Worm (Caenorhabditis elegans) whole organism, L1 larva: ENCODE results near the gene dct-1.

ENCODE experiments used
- aly-2 ChIP-seq: fragments of 150-350 bp; optimal IDR thresholded peaks from 2 replicates; lab custom pipeline; 2014; ENCODE audit warnings: missing biosample characterization, missing genetic modification characterization
- ceh-63 ChIP-seq: fragments of 200-800 bp; sonication (Bioruptor generic); optimal IDR thresholded peaks from 2 replicates; lab custom pipeline; 2018; ENCODE audit warnings: mild to moderate bottlenecking, missing genetic modification characterization, missing compliant biosample characterization
- egl-27 ChIP-seq, 2 experiments: fragments of 150-350 bp in 1 of 2; sonication (generic microtip); optimal IDR thresholded peaks; 3 replicates each; lab custom pipeline; 2017 to 2018; ENCODE audit warnings: missing biosample characterization in 2 of 2, missing genetic modification characterization in 2 of 2, missing genetic modification reagents in 2 of 2
- hlh-17 ChIP-seq: fragments of 200-800 bp; sonication (Bioruptor generic); optimal IDR thresholded peaks from 2 replicates; lab custom pipeline; 2018; ENCODE audit warnings: missing genetic modification characterization, mild to moderate bottlenecking, missing compliant biosample characterization, moderate library complexity, borderline replicate concordance
- mep-1 ChIP-seq: fragments of 150-350 bp; optimal IDR thresholded peaks from 2 replicates; lab custom pipeline; 2014; ENCODE audit warnings: missing biosample characterization, missing genetic modification characterization
- nhr-11 ChIP-seq: fragments of 150-350 bp; optimal IDR thresholded peaks from 2 replicates; lab custom pipeline; 2014; ENCODE audit warnings: missing biosample characterization, missing genetic modification characterization
- sox-4 ChIP-seq: sonication (generic microtip); optimal IDR thresholded peaks from 2 replicates; lab custom pipeline; 2016; ENCODE audit warnings: missing genetic modification characterization, missing compliant biosample characterization
- swsn-7 ChIP-seq: sonication (generic microtip); optimal IDR thresholded peaks from 2 replicates; lab custom pipeline; 2016; ENCODE audit warnings: missing genetic modification characterization, missing compliant biosample characterization

DNA sequence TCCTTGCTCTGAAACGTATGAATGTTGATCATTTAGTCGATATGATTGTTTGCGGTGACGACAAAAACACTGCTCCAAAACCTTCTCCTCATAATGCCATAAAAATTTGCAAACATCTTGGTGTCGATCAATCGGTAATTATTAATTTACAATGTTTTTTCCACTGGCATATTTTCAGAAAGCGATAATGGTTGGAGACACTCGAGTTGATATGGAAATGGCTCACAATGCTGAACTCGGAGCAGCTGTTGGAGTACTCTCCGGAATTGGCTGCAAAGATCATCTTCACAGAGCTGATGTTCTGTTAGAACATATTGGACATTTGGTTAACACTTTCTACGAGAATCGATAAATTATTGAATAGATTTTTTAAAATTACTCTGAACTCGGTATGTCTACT, 34.3 kb downstream of the dct-1 start:
- no peak for TF ChIP-seq egl-27 (tag; optimal IDR thresholded peaks at IDR 0.05; lab: Kevin White, UChicago)
- TF ChIP-seq aly-2 (tag; lab: Kevin White, UChicago): no peak
- no peak for TF ChIP-seq sox-4 (tag; lab: Kevin White, UChicago)
- TF ChIP-seq hlh-17: no peak
- no peak for TF ChIP-seq mep-1 (tag; lab: Kevin White, UChicago)
- no peak for TF ChIP-seq ceh-63
- no peak for TF ChIP-seq nhr-11
- no peak for TF ChIP-seq swsn-7 (tag; lab: Kevin White, UChicago)
